Worm (Caenorhabditis elegans) whole organism, early embryonic: ENCODE measurements around the gene K03H1.11.

Experiments
- ama-1 ChIP-seq: fragments of 150-350 bp; optimal IDR thresholded peaks from 2 replicates; lab custom pipeline; 2014
- ceh-36 ChIP-seq: sonication (generic microtip); optimal IDR thresholded peaks from 2 replicates; lab custom pipeline; 2016; ENCODE audit warnings: missing genetic modification characterization, inconsistent platforms, missing compliant biosample characterization

DNA sequence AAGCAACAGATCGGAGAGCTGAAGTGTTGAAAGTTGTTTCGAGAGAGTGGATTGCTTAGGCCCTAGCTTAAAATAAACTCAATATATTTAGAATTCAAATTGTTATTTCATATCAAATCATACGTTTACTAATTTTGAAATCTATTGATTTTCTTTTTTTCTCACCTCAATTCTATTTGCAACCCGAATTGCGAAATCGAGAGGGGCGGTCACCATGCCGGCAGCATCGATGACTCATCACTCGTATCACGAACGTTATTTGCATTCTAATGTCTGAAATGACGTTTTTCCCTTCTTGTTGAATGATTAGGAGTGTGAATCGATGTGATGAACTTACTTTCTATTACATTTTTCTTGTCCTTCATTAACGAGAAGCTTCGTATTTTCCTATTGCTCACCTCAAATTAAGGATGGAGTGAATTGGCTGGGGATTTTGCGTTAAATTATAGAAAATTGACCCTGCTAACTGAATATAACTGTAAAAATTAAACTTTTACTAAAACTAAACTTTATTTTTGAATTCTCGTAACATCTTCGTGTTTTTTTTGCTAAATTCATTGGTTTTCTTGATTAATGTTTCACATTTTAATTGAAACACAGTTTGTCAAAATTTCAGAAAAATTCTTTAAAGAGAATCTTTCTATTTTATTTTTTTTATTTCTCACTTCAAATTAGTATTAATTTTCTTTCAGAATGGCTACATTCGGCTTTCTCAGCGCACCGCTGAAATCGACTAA lies 5.1 kb upstream of the K03H1.11 start, which contains the start of gene alx-1:
- TF ChIP-seq ceh-36: no peak
- TF ChIP-seq ama-1 (lab: Kevin White, UChicago): no peak
